Worm (Caenorhabditis elegans) whole organism, mixed stage, embryonic: ENCODE data around the gene T08G3.6.

Experiments used
- bed-3 ChIP-seq: fragments of 200-800 bp; sonication (Bioruptor generic); optimal IDR thresholded peaks from 3 replicates; lab custom pipeline; 2018; ENCODE audit warnings: mild to moderate bottlenecking, missing genetic modification characterization, moderate library complexity, missing compliant biosample characterization
- ceh-83 ChIP-seq: fragments of 200-800 bp; sonication (Bioruptor generic); optimal IDR thresholded peaks from 2 replicates; lab custom pipeline; 2018; ENCODE audit warnings: mild to moderate bottlenecking, missing genetic modification characterization, missing compliant biosample characterization
- elt-1 ChIP-seq: sonication (generic microtip); optimal IDR thresholded peaks from 2 replicates; lab custom pipeline; 2017; ENCODE audit warnings: missing genetic modification characterization, mild to moderate bottlenecking, missing compliant biosample characterization, antibody characterized with exemption, moderate library complexity, borderline replicate concordance; ENCODE audit not compliant: insufficient read depth
- lsy-2 ChIP-seq: fragments of 150-350 bp; optimal IDR thresholded peaks from 2 replicates; lab custom pipeline; 2014; ENCODE audit warnings: missing biosample characterization, missing genetic modification characterization
- mep-1 ChIP-seq: fragments of 150-350 bp; optimal IDR thresholded peaks from 2 replicates; lab custom pipeline; 2017; ENCODE audit warnings: missing biosample characterization, missing genetic modification reagents, missing genetic modification characterization, inconsistent platforms
- nhr-237 ChIP-seq: fragments of 150-350 bp; optimal IDR thresholded peaks from 2 replicates; lab custom pipeline; 2014; ENCODE audit warnings: missing biosample characterization, missing genetic modification characterization
- nhr-28 ChIP-seq: fragments of 150-350 bp; optimal IDR thresholded peaks from 2 replicates; lab custom pipeline; 2014; ENCODE audit warnings: missing biosample characterization, missing genetic modification characterization
- pha-4 ChIP-seq: fragments of 150-350 bp; optimal IDR thresholded peaks from 2 replicates; lab custom pipeline; 2018; ENCODE audit warnings: missing biosample characterization, missing genetic modification reagents, missing genetic modification characterization
- snpc-4 ChIP-seq: fragments of 150-350 bp; optimal IDR thresholded peaks from 2 replicates; lab custom pipeline; 2014; ENCODE audit warnings: missing biosample characterization, missing genetic modification characterization
- tbx-8 ChIP-seq: fragments of 200-800 bp; sonication (Bioruptor generic); optimal IDR thresholded peaks from 2 replicates; lab custom pipeline; 2018; ENCODE audit warnings: mild to moderate bottlenecking, missing genetic modification characterization, moderate library complexity, missing compliant biosample characterization
- unc-39 ChIP-seq: fragments of 150-350 bp; optimal IDR thresholded peaks from 2 replicates; lab custom pipeline; 2014; ENCODE audit warnings: missing biosample characterization, missing genetic modification characterization
- unc-62 ChIP-seq: fragments of 150-350 bp; optimal IDR thresholded peaks from 2 replicates; lab custom pipeline; 2014; ENCODE audit warnings: missing biosample characterization, missing genetic modification reagents, missing genetic modification characterization
- zip-8 ChIP-seq: fragments of 150-350 bp; optimal IDR thresholded peaks from 2 replicates; lab custom pipeline; 2014; ENCODE audit warnings: missing biosample characterization, missing genetic modification characterization
- ztf-11 ChIP-seq: fragments of 150-350 bp; optimal IDR thresholded peaks from 2 replicates; lab custom pipeline; 2014; ENCODE audit warnings: missing biosample characterization, missing genetic modification characterization

DNA sequence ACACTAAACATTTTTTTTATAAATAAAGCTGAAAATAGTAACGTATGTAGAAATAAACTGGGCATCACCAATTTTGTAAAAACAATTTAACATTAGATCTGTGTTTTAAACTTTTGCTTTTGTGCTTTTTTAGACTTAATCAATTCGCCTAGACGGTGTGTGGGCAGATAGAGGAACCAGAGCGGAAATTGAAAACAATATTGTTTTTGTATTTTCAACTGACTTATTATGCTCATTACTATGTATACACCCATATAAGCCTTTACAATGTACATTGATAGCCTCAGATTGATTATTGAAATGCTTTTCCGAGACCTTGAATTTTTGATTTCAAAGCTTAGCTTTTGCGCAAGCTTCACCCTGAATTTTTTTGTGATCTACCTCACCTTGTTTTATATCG is 15.8 kb upstream of the T08G3.6 start, which contains the start of gene str-73:
- TF ChIP-seq unc-39 (tag; lab: Kevin White, UChicago) (no peak), zip-8 (no peak), ztf-11 (tag; lab: Kevin White, UChicago) (no peak), pha-4 (tag; lab: Kevin White, UChicago) (no peak), snpc-4 (tag; lab: Kevin White, UChicago) (no peak), ceh-83 (GFP tag; lab: Kevin White, UChicago) (no peak), bed-3 (no peak), nhr-237 (tag; lab: Kevin White, UChicago) (no peak), nhr-28 (tag; lab: Kevin White, UChicago) (no peak), tbx-8 (no peak), elt-1 (tag; lab: Kevin White, UChicago) (no peak), lsy-2 (tag; lab: Kevin White, UChicago) (no peak), mep-1 (tag; lab: Kevin White, UChicago) (no peak), unc-62 (GFP tag; lab: Kevin White, UChicago) (no peak)
